Worm (Caenorhabditis elegans): Measurements from ENCODE around the gene H12D21.9.
A peak's percentile ranks its signal among the peaks of the same experiment; 100 is the strongest.

The H12D21.9 gene

DNA sequence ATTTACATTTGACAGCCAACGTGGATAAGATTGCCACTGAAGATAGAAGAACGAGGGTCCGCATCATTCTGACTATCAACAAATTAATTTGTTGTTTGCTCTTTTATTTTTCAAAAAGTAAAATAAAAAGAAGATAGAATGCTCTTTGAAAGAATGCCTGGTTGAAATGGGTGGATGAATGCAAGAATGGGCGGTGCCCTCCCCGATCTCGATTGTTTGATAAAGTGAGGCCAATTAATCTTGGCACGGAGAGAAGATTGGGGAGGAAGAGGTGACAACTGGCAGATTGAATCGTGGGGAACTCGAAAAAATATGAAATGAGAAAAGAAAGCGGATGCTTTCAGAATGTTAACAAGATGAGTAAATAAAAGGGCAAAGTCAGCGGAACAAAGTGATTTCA, 37.9 kb downstream of the H12D21.9 start, which contains the start of gene ZC412.3:
Gene ZC412.3 (minus strand): TSS at position 183 of the 400 bp plus-strand sequence.
- TF ChIP-seq nhr-11 (tag; optimal IDR thresholded peaks at IDR 0.05) (peak; percentile 37), daf-16 (GFP tag; optimal IDR thresholded peaks at IDR 0.05) (peak in 1 of 2 experiments; percentile 60), daf-16 (tag; optimal IDR thresholded peaks at IDR 0.05) (no peak), nhr-25 (tag; optimal IDR thresholded peaks at IDR 0.05; ENCODE audit: borderline replicate concordance, insufficient read depth) (no peak), unc-62 (GFP tag; optimal IDR thresholded peaks at IDR 0.05 in 1 of 2) (peak in 1 of 2 experiments; percentile 10), unc-62 (tag; optimal IDR thresholded peaks at IDR 0.05) (no peak)

DNA sequence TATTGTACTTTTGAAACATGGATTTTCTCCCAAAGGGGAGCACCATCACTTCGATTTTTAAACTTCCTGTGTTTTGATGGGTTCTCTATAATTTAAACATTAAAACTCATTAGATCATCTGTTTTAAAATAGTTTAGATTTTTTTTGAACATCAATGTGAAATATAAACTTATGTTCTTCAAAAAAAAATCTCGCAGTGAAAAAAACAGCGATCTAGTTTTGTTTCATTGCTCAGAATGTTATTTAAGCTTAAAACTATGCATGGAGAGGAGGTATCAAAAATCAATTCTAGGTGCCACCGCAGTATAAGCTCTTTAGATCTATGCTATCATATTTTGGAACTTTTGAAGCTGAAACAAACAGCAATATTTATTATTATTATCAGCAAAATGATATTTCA, 41.1 kb downstream of the H12D21.9 start, which contains the start of gene gcy-14:
Gene gcy-14 (minus strand): TSS at position 101 of the 400 bp plus-strand sequence.
- TF ChIP-seq madf-9 (GFP tag; conservative IDR thresholded peaks at IDR 0.05), result no peak
- no peak for TF ChIP-seq dmd-6 (GFP tag; IDR thresholded peaks at IDR 0.05)
- TF ChIP-seq ztf-11 (tag; optimal IDR thresholded peaks at IDR 0.05), result no peak
- no peak for TF ChIP-seq dve-1 (tag; optimal IDR thresholded peaks at IDR 0.05; ENCODE audit: insufficient read depth)
- no peak for TF ChIP-seq D1046.2 (GFP tag; IDR thresholded peaks at IDR 0.05)

DNA sequence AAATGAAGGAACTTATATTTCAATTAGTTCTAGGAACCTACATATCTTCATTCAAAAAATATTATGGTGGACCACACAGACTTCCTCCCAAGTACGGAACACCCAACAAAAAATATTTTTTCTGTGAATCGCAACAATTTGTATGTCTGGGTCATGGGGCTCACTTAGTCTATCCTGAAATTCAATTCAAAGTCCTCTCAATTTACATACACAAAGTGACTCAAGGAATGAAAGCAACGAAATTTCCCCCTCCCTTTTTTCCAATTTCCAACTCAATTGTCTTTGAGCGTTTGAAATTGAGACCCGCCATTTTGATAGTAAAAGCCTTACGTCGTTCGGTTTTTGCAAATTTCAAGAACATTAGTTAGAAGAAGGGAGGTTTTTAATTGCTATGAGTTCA, 49.9 kb downstream of the H12D21.9 start:
- TF ChIP-seq ces-1 (GFP tag; optimal IDR thresholded peaks at IDR 0.05) (no peak), rbr-2 (tag; optimal IDR thresholded peaks at IDR 0.05) (no peak), F26F4.8 (GFP tag; conservative IDR thresholded peaks at IDR 0.05) (no peak), ceh-28 (tag; optimal IDR thresholded peaks at IDR 0.05) (no peak), fkh-10 (GFP tag; optimal IDR thresholded peaks at IDR 0.05) (peak; percentile 21)

DNA sequence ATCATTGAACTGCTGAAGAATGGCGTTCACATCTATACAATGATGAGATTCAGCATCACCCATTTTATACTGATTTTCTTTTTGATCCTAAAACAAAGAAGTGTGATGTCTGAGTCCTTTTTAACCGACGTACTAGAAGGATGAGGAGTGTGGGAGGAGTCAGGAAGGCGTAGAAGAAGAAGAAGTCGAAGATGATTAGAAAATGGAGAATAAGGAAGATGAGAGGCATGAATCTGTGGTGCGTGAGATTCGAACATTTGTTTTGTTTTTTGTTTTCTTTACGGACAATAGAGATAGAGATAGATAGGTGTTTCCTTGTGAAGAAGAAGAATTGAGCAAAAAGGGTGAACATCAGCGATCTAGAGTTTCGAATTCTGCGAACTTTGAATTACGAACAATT, 50.8 kb downstream of the H12D21.9 start, which contains the start of gene npr-13:
Gene npr-13 (minus strand): TSS at position 101 of the 400 bp plus-strand sequence.
- TF ChIP-seq ceh-82 (tag; optimal IDR thresholded peaks at IDR 0.05) (no peak), snpc-4 (tag; optimal IDR thresholded peaks at IDR 0.05) (no peak), F10B5.3 (tag; optimal IDR thresholded peaks at IDR 0.05) (no peak), set-16 (GFP tag; IDR thresholded peaks at IDR 0.05) (no peak), nhr-41 (GFP tag; IDR thresholded peaks at IDR 0.05) (no peak)

DNA sequence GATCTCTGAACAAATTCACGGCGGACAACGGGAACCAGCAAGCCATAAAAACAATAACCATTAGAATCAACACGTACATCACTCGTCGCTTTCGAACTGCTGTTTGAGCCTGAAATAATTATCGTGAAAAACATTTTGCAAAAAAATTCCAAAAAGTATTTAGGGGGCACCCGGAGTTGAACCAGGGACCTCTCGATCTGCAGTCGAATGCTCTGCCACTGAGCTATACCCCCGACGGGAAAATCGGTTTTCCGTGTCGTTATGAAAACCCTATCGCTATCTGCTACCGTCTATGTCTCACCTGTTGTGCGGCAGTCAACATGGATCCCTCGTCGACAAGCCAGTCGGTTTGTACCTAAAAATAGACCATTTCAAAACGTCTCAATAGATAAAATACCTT, 53.7 kb downstream of the H12D21.9 start:
- TF ChIP-seq lim-7 (GFP tag; IDR thresholded peaks at IDR 0.05) (peak; percentile 61), F44E2.7 (GFP tag; IDR thresholded peaks at IDR 0.05) (peak; percentile 70; the same call in 1 of the 2 replicates), gei-8 (GFP tag; optimal IDR thresholded peaks at IDR 0.05) (peak; percentile 3), nhr-48 (tag; optimal IDR thresholded peaks at IDR 0.05) (peak; percentile 15), mes-2 (tag; optimal IDR thresholded peaks at IDR 0.05; ENCODE audit: poor library complexity, severe bottlenecking) (no peak), aha-1 (tag) (no peak), madf-9 (GFP tag; conservative IDR thresholded peaks at IDR 0.05) (0 out of 2 replicates have a peak, but pooled peaks have one; percentile 29), set-16 (GFP tag; IDR thresholded peaks at IDR 0.05) (no peak; the same call in 1 of the 2 replicates), duxl-1 (tag; optimal IDR thresholded peaks at IDR 0.05; ENCODE audit: poor library complexity) (peak; percentile 48), pha-4 (GFP tag; IDR thresholded peaks at IDR 0.05) (peak; percentile 71; the same call in 1 of the 2 replicates), pha-4 (tag; optimal IDR thresholded peaks at IDR 0.05) (no peak), dmd-8 (GFP tag; IDR thresholded peaks at IDR 0.05) (peak; percentile 78; the same call in 1 of the 2 replicates), lin-29 (GFP tag; IDR thresholded peaks at IDR 0.05) (peak; percentile 48; the same call in 1 of the 2 replicates), ama-1 (optimal IDR thresholded peaks at IDR 0.05) (no peak), mxl-3 (GFP tag; optimal IDR thresholded peaks at IDR 0.05) (peak; percentile 14), F10B5.3 (tag; optimal IDR thresholded peaks at IDR 0.05) (no peak), ceh-62 (tag; optimal IDR thresholded peaks at IDR 0.05) (no peak), D1046.2 (GFP tag; IDR thresholded peaks at IDR 0.05) (peak; percentile 70; the same call in 1 of the 2 replicates), daf-19 (GFP tag; conservative IDR thresholded peaks at IDR 0.05) (peak; percentile 55; the same call in 1 of the 2 replicates), ces-1 (GFP tag; optimal IDR thresholded peaks at IDR 0.05) (no peak), Y105C5A.15 (GFP tag; IDR thresholded peaks at IDR 0.05) (no peak), F37D6.2 (tag; optimal IDR thresholded peaks at IDR 0.05) (no peak), vab-7 (GFP tag; IDR thresholded peaks at IDR 0.05) (peak; percentile 48; the same call in 1 of the 2 replicates), snpc-4 (tag; optimal IDR thresholded peaks at IDR 0.05) (peak; percentile 28), ZK546.5 (tag; optimal IDR thresholded peaks at IDR 0.05) (no peak), ctbp-1 (GFP tag; IDR thresholded peaks at IDR 0.05) (peak; percentile 59; the same call in 1 of the 2 replicates), nhr-41 (GFP tag; IDR thresholded peaks at IDR 0.05) (no peak), rbr-2 (tag; optimal IDR thresholded peaks at IDR 0.05) (peak; percentile 31), mxl-2 (GFP tag; conservative IDR thresholded peaks at IDR 0.05) (0 out of 2 replicates have a peak, but pooled peaks have one; percentile 32), R02D3.7 (tag; optimal IDR thresholded peaks at IDR 0.05) (no peak)

Data from whole organism, L4 larva.